Worm (Caenorhabditis elegans) whole organism, L3 larva: ENCODE measurements around the gene srw-77.

ENCODE experiments used
- R02D3.7 ChIP-seq: fragments of 150-350 bp; optimal IDR thresholded peaks from 2 replicates; lab custom pipeline; 2014; ENCODE audit warnings: missing biosample characterization, missing genetic modification characterization
- ZK546.5 ChIP-seq: sonication (generic microtip); optimal IDR thresholded peaks from 2 replicates; lab custom pipeline; 2017; ENCODE audit warnings: missing biosample characterization, missing genetic modification characterization
- ama-1 ChIP-seq: fragments of 150-350 bp; optimal IDR thresholded peaks from 2 replicates; lab custom pipeline; 2018
- ceh-16 ChIP-seq: sonication (generic microtip); optimal IDR thresholded peaks from 2 replicates; lab custom pipeline; 2017; ENCODE audit warnings: missing biosample characterization, missing genetic modification characterization
- ceh-82 ChIP-seq: fragments of 150-350 bp; optimal IDR thresholded peaks from 2 replicates; lab custom pipeline; 2014; ENCODE audit warnings: missing biosample characterization, missing genetic modification characterization
- ceh-9 ChIP-seq: sonication (generic microtip); optimal IDR thresholded peaks from 2 replicates; lab custom pipeline; 2018; ENCODE audit warnings: missing biosample characterization, missing genetic modification characterization
- daf-12 ChIP-seq: fragments of 150-350 bp; optimal IDR thresholded peaks from 2 replicates; lab custom pipeline; 2014; ENCODE audit warnings: missing biosample characterization, missing genetic modification reagents, missing genetic modification characterization
- egl-27 ChIP-seq: sonication (generic microtip); optimal IDR thresholded peaks from 4 replicates; lab custom pipeline; 2017; ENCODE audit warnings: missing biosample characterization, missing genetic modification reagents, missing genetic modification characterization
- eor-1 ChIP-seq, 2 experiments: fragments of 150-350 bp; optimal IDR thresholded peaks; 2 replicates each; lab custom pipeline; 2014 to 2018; ENCODE audit warnings: missing biosample characterization in 2 of 2, missing genetic modification characterization in 2 of 2
- fkh-10 ChIP-seq: sonication (generic microtip); optimal IDR thresholded peaks from 2 replicates; lab custom pipeline; 2017; ENCODE audit warnings: missing biosample characterization, missing genetic modification reagents, missing genetic modification characterization
- fkh-2 ChIP-seq: fragments of 150-350 bp; optimal IDR thresholded peaks from 2 replicates; lab custom pipeline; 2014; ENCODE audit warnings: missing biosample characterization, missing genetic modification reagents, missing genetic modification characterization
- fos-1 ChIP-seq: fragments of 150-350 bp; optimal IDR thresholded peaks from 2 replicates; lab custom pipeline; 2014; ENCODE audit warnings: missing biosample characterization, missing genetic modification characterization
- mdl-1 ChIP-seq: fragments of 150-350 bp; optimal IDR thresholded peaks from 2 replicates; lab custom pipeline; 2014; ENCODE audit warnings: missing biosample characterization, missing genetic modification characterization
- nhr-11 ChIP-seq: fragments of 150-350 bp; optimal IDR thresholded peaks from 2 replicates; lab custom pipeline; 2014; ENCODE audit warnings: missing biosample characterization, missing genetic modification characterization
- nhr-23 ChIP-seq: fragments of 150-350 bp; optimal IDR thresholded peaks from 2 replicates; lab custom pipeline; 2014; ENCODE audit warnings: missing biosample characterization, missing genetic modification reagents, missing genetic modification characterization
- nhr-237 ChIP-seq: fragments of 150-350 bp; optimal IDR thresholded peaks from 2 replicates; lab custom pipeline; 2014; ENCODE audit warnings: missing biosample characterization, missing genetic modification characterization
- nhr-28 ChIP-seq: fragments of 150-350 bp; optimal IDR thresholded peaks from 2 replicates; lab custom pipeline; 2014; ENCODE audit warnings: missing biosample characterization, missing genetic modification characterization
- nhr-43 ChIP-seq: sonication (generic microtip); optimal IDR thresholded peaks from 2 replicates; lab custom pipeline; 2016; ENCODE audit warnings: mild to moderate bottlenecking, missing genetic modification characterization, missing compliant biosample characterization; ENCODE audit not compliant: poor library complexity, severe bottlenecking
- nhr-67 ChIP-seq: fragments of 150-350 bp; optimal IDR thresholded peaks from 2 replicates; lab custom pipeline; 2014; ENCODE audit warnings: missing biosample characterization, missing genetic modification characterization
- nhr-76 ChIP-seq: fragments of 150-350 bp; sonication (generic microtip); optimal IDR thresholded peaks from 5 replicates; lab custom pipeline; 2014; ENCODE audit warnings: missing biosample characterization, missing genetic modification characterization
- nhr-77 ChIP-seq: fragments of 150-350 bp; optimal IDR thresholded peaks from 2 replicates; lab custom pipeline; 2014; ENCODE audit warnings: missing biosample characterization, missing genetic modification characterization
- pha-4 ChIP-seq: fragments of 150-350 bp; optimal IDR thresholded peaks from 2 replicates; lab custom pipeline; 2014; ENCODE audit warnings: missing biosample characterization, missing genetic modification reagents, missing genetic modification characterization
- pqm-1 ChIP-seq: fragments of 150-350 bp; optimal IDR thresholded peaks from 2 replicates; lab custom pipeline; 2017; ENCODE audit warnings: missing biosample characterization, missing genetic modification characterization, inconsistent platforms
- sea-2 ChIP-seq: fragments of 150-350 bp; sonication (generic microtip); optimal IDR thresholded peaks from 4 replicates; lab custom pipeline; 2014; ENCODE audit warnings: missing biosample characterization, missing genetic modification reagents, missing genetic modification characterization
- skn-1 ChIP-seq: fragments of 150-350 bp; optimal IDR thresholded peaks from 2 replicates; lab custom pipeline; 2014; ENCODE audit warnings: missing biosample characterization, missing genetic modification characterization
- snpc-4 ChIP-seq: fragments of 150-350 bp; optimal IDR thresholded peaks from 2 replicates; lab custom pipeline; 2014; ENCODE audit warnings: missing biosample characterization, missing genetic modification characterization
- tbx-2 ChIP-seq: sonication (generic microtip); optimal IDR thresholded peaks from 2 replicates; lab custom pipeline; 2016; ENCODE audit warnings: mild to moderate bottlenecking, missing genetic modification characterization, missing compliant biosample characterization
- unc-39 ChIP-seq: sonication (generic microtip); optimal IDR thresholded peaks from 4 replicates; lab custom pipeline; 2017; ENCODE audit warnings: missing biosample characterization, missing genetic modification characterization
- unc-62 ChIP-seq: fragments of 150-350 bp; sonication (generic microtip); optimal IDR thresholded peaks from 4 replicates; lab custom pipeline; 2014; ENCODE audit warnings: missing biosample characterization, missing genetic modification reagents, missing genetic modification characterization
- zag-1 ChIP-seq: fragments of 150-350 bp; optimal IDR thresholded peaks from 2 replicates; lab custom pipeline; 2014; ENCODE audit warnings: missing biosample characterization, missing genetic modification characterization
- ztf-11 ChIP-seq: fragments of 150-350 bp; optimal IDR thresholded peaks from 2 replicates; lab custom pipeline; 2014; ENCODE audit warnings: missing biosample characterization, missing genetic modification characterization
- ztf-4 ChIP-seq: fragments of 150-350 bp; optimal IDR thresholded peaks from 2 replicates; lab custom pipeline; 2014; ENCODE audit warnings: missing biosample characterization, missing genetic modification characterization

srw-77 gene

DNA sequence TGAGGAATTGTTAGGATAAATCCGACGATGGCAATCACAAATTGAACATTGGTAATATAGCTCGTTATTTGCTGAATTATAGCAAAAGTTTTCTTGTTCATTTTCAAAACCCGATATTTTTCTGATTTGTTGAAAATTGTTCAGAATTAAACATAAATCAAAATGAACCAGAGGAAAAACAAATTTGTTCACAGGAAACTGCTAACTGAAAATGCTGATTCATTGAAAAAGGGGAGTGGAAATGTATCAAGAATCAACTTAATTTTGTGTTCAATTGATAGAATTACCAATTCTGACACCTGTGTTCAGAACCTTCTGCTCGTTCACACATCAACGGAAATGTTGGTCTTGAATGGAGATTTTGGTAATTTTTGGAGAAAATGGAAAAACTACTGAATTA, at the start of gene srw-77:
Gene srw-77, minus strand, starts transcription at position 101 of the 400 bp plus-strand sequence.
- no peak for TF ChIP-seq nhr-23 (tag; lab: Kevin White, UChicago)
- no peak for TF ChIP-seq mdl-1 (tag; lab: Kevin White, UChicago)
- no peak for TF ChIP-seq fkh-2
- TF ChIP-seq nhr-76 (tag; lab: Kevin White, UChicago), result no peak
- no peak for TF ChIP-seq eor-1 (tag; optimal IDR thresholded peaks at IDR 0.05; lab: Kevin White, UChicago)
- TF ChIP-seq skn-1 (tag; lab: Kevin White, UChicago), result no peak
- no peak for TF ChIP-seq nhr-28 (tag; lab: Kevin White, UChicago)
- TF ChIP-seq pha-4 (tag; lab: Kevin White, UChicago), result no peak
- no peak for TF ChIP-seq ztf-11
- no peak for TF ChIP-seq ztf-4 (tag; lab: Kevin White, UChicago)
- TF ChIP-seq, all 47 proteins: peak for 0

DNA sequence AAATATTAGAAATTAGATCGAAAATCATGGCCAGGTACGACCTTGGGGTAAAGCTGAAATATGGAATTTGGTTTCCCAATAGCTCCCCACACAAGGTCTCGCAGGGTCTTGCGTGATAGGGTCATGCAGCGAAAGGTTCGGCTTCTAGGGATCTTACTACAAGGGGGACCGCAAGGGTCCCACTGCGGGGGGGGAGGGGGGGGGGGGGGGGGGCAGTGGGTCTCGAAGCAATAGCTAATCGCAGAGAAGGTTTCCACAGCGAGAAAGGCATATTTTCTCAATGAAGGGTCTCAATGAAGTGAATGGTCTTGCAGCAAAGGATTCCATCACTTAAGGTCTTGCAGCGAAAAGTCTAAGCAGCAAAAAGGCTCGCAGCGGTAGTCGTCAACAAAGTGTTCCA, 49.5 kb upstream of the srw-77 start:
- TF ChIP-seq sea-2 (GFP tag; lab: Kevin White, UChicago), result no peak
- no peak for TF ChIP-seq tbx-2 (tag; lab: Kevin White, UChicago)
- no peak for TF ChIP-seq unc-39 (tag; lab: Kevin White, UChicago)
- no peak for TF ChIP-seq ZK546.5 (tag; lab: Kevin White, UChicago)
- TF ChIP-seq ceh-9 (tag; lab: Kevin White, UChicago), result no peak
- TF ChIP-seq nhr-67, result no peak
- TF ChIP-seq snpc-4, result no peak
- no peak for TF ChIP-seq fkh-2
- TF ChIP-seq pha-4 (tag; lab: Kevin White, UChicago), result no peak

ce11 chrV:16687227-16687626, 43.8 kb upstream of the srw-77 start, which contains the start of gene srz-102:
srz-102 (plus strand) TSS chrV:16687527.
- TF ChIP-seq fos-1 (tag; lab: Kevin White, UChicago) (no peak), eor-1 (tag; optimal IDR thresholded peaks at IDR 0.05; lab: Kevin White, UChicago) (no peak), R02D3.7 (tag; lab: Kevin White, UChicago) (no peak), nhr-237 (no peak), unc-62 (GFP tag; lab: Kevin White, UChicago) (no peak)

DNA sequence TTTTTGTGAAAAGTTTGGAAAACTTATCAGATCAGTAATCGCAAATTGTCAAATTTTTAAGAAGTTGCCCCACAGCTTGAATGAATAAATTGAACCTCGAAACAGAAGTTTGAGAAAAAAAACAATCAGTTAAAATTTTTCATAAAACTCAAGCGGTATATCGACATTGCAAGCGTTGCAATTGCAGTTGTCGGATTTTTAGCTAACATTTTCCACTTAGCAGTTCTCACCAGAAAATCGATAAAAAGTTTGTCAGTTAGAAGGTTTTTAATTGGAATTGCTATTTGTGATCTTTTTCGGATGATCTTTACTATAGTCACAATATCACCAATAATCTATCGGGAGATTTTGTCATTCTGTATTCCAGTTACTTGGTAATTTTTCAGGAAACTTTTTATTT, 42.3 kb upstream of the srw-77 start, which contains the start of gene srw-43:
Gene srw-43, plus strand, starts transcription at position 301 of the 400 bp plus-strand sequence.
- TF ChIP-seq nhr-11 (tag; lab: Kevin White, UChicago) (no peak), nhr-76 (tag; lab: Kevin White, UChicago) (no peak), egl-27 (tag; lab: Kevin White, UChicago) (no peak), ceh-9 (tag; lab: Kevin White, UChicago) (no peak), fkh-2 (no peak), ZK546.5 (tag; lab: Kevin White, UChicago) (no peak), zag-1 (no peak), sea-2 (GFP tag; lab: Kevin White, UChicago) (no peak)

- no peak for TF ChIP-seq ztf-11
- no peak for TF ChIP-seq fkh-10 (GFP tag; lab: Kevin White, UChicago)
- TF ChIP-seq egl-27 (tag; lab: Kevin White, UChicago), result no peak
- TF ChIP-seq ceh-82 (tag; lab: Kevin White, UChicago), result no peak
- no peak for TF ChIP-seq daf-12 (tag; lab: Kevin White, UChicago)
- no peak for TF ChIP-seq nhr-77 (tag; lab: Kevin White, UChicago)
- TF ChIP-seq nhr-237, result no peak
Observed at ce11 chrV:16683359-16683758, 39.9 kb upstream of the srw-77 start.

- TF ChIP-seq unc-62 (GFP tag; lab: Kevin White, UChicago) (no peak), snpc-4 (no peak), nhr-76 (tag; lab: Kevin White, UChicago) (no peak), ceh-16 (tag; lab: Kevin White, UChicago) (no peak), daf-12 (tag; lab: Kevin White, UChicago) (no peak), fos-1 (tag; lab: Kevin White, UChicago) (no peak), pqm-1 (tag; lab: Kevin White, UChicago) (no peak), skn-1 (tag; lab: Kevin White, UChicago) (no peak), nhr-28 (tag; lab: Kevin White, UChicago) (no peak), nhr-43 (no peak), fkh-10 (GFP tag; lab: Kevin White, UChicago) (no peak), ama-1 (lab: Kevin White, UChicago) (no peak)
Observed at ce11 chrV:16682886-16683285, 39.4 kb upstream of the srw-77 start, which contains the start of gene srw-36. srw-36 (plus strand) TSS chrV:16683186.
